Worm (Caenorhabditis elegans) whole organism, L4/young adult: Measurements from ENCODE around the gene H20E11.3.

Experiments used
- W03F9.2 ChIP-seq: fragments of 150-350 bp; optimal IDR thresholded peaks from 2 replicates; lab custom pipeline; 2014; ENCODE audit warnings: missing biosample characterization, missing genetic modification characterization
- him-1 ChIP-seq: sonication (generic microtip); optimal IDR thresholded peaks from 2 replicates; lab custom pipeline; 2016; ENCODE audit warnings: missing genotype, missing genetic modification reagents, missing genetic modification characterization, missing compliant biosample characterization

ce11 chrIV:6836769-6837168 is 12.2 kb downstream of the H20E11.3 start:
- TF ChIP-seq him-1 (tag; lab: Kevin White, UChicago) (no peak), W03F9.2 (tag; lab: Kevin White, UChicago) (no peak)
